Fruit fly (Drosophila melanogaster) whole organism, prepupa: ENCODE measurements around the gene Ir7g.

Source experiments
- Blimp-1 ChIP-seq: fragments of 200-800 bp; sonication (Bioruptor generic); optimal IDR thresholded peaks from 3 replicates; lab custom pipeline; 2017; ENCODE audit warnings: missing biosample characterization, missing genetic modification characterization, mild to moderate bottlenecking, moderate library complexity, missing genetic modification reagents
- CG10631 ChIP-seq: fragments of 200-800 bp; sonication (Bioruptor generic); optimal IDR thresholded peaks from 2 replicates; lab custom pipeline; 2016; ENCODE audit warnings: missing biosample characterization, missing genetic modification characterization
- CG11294 ChIP-seq: fragments of 200-800 bp; sonication (Bioruptor generic); IDR thresholded peaks from 2 replicates; pipeline ENCODE4 v1.3.6; 2022; ENCODE audit warnings: missing biosample characterization, missing genetic modification characterization
- CG11762 ChIP-seq: fragments of 200-800 bp; sonication (Bioruptor generic); optimal IDR thresholded peaks from 3 replicates; lab custom pipeline; 2016; ENCODE audit warnings: missing biosample characterization, missing genetic modification characterization; ENCODE audit not compliant: insufficient read depth
- CG11902 ChIP-seq: fragments of 200-800 bp; sonication (Bioruptor generic); optimal IDR thresholded peaks from 3 replicates; lab custom pipeline; 2016; ENCODE audit warnings: missing biosample characterization, missing genetic modification characterization
- CG15336 ChIP-seq: fragments of 200-800 bp; sonication (Bioruptor generic); IDR thresholded peaks from 2 replicates; pipeline ENCODE4 v1.3.6; 2022; ENCODE audit warnings: missing biosample characterization, missing genetic modification characterization
- CG1621 ChIP-seq: fragments of 200-800 bp; sonication (Bioruptor generic); optimal IDR thresholded peaks from 3 replicates; lab custom pipeline; 2018; ENCODE audit warnings: missing biosample characterization, mild to moderate bottlenecking, missing genetic modification characterization
- CG3032 ChIP-seq: fragments of 200-800 bp; optimal IDR thresholded peaks from 2 replicates; lab custom pipeline; 2019; ENCODE audit warnings: missing biosample characterization, mild to moderate bottlenecking, missing genetic modification characterization, moderate library complexity
- CG31627 ChIP-seq: fragments of 200-800 bp; sonication (Bioruptor generic); optimal IDR thresholded peaks from 3 replicates; lab custom pipeline; 2016; ENCODE audit warnings: missing biosample characterization, missing genetic modification characterization
- CG32006 ChIP-seq: fragments of 200-800 bp; sonication (Bioruptor generic); optimal IDR thresholded peaks from 3 replicates; lab custom pipeline; 2017; ENCODE audit warnings: missing biosample characterization, mild to moderate bottlenecking, missing genetic modification characterization
- CG34406 ChIP-seq: fragments of 200-800 bp; sonication (Bioruptor generic); optimal IDR thresholded peaks from 3 replicates; lab custom pipeline; 2016; ENCODE audit warnings: missing biosample characterization, missing genetic modification characterization
- CG4318 ChIP-seq: fragments of 200-800 bp; sonication (Bioruptor generic); optimal IDR thresholded peaks from 3 replicates; lab custom pipeline; 2017; ENCODE audit warnings: missing biosample characterization, mild to moderate bottlenecking, missing genetic modification characterization
- CG6276 ChIP-seq: fragments of 200-800 bp; sonication (Bioruptor generic); optimal IDR thresholded peaks from 2 replicates; lab custom pipeline; 2017; ENCODE audit warnings: missing biosample characterization, mild to moderate bottlenecking, missing genetic modification characterization
- CG6792 ChIP-seq: fragments of 200-800 bp; sonication (Bioruptor generic); optimal IDR thresholded peaks from 3 replicates; lab custom pipeline; 2016; ENCODE audit warnings: missing biosample characterization, missing genetic modification characterization
- CG6808 ChIP-seq: fragments of 200-800 bp; sonication (Bioruptor generic); optimal IDR thresholded peaks from 3 replicates; lab custom pipeline; 2017; ENCODE audit warnings: missing biosample characterization, missing genetic modification characterization, mild to moderate bottlenecking, moderate library complexity, missing genetic modification reagents
- CG6854 ChIP-seq: fragments of 200-800 bp; sonication (Bioruptor generic); optimal IDR thresholded peaks from 2 replicates; lab custom pipeline; 2017; ENCODE audit warnings: missing biosample characterization, mild to moderate bottlenecking, missing genetic modification characterization
- CG7368 ChIP-seq: fragments of 200-800 bp; sonication (Bioruptor generic); optimal IDR thresholded peaks from 3 replicates; lab custom pipeline; 2016; ENCODE audit warnings: missing biosample characterization, missing genetic modification characterization
- CG8119 ChIP-seq: fragments of 200-800 bp; sonication (Bioruptor generic); IDR thresholded peaks from 3 replicates; pipeline ENCODE4 v1.3.6; 2022; ENCODE audit warnings: missing biosample characterization, missing genetic modification characterization
- CG8319 ChIP-seq: fragments of 200-800 bp; sonication (Bioruptor generic); optimal IDR thresholded peaks from 3 replicates; lab custom pipeline; 2016; ENCODE audit warnings: missing biosample characterization, missing genetic modification characterization
- CG8632 ChIP-seq: fragments of 200-800 bp; sonication (Bioruptor generic); optimal IDR thresholded peaks from 3 replicates; lab custom pipeline; 2016; ENCODE audit warnings: missing biosample characterization, missing genetic modification characterization
- CG9139 ChIP-seq: fragments of 200-800 bp; sonication (Bioruptor generic); optimal IDR thresholded peaks from 3 replicates; lab custom pipeline; 2017; ENCODE audit warnings: missing biosample characterization, mild to moderate bottlenecking, missing genetic modification characterization
- Eip75B ChIP-seq: fragments of 200-800 bp; sonication (Bioruptor generic); optimal IDR thresholded peaks from 3 replicates; lab custom pipeline; 2016; ENCODE audit warnings: missing biosample characterization, missing genetic modification characterization
- Eip93F ChIP-seq: fragments of 200-800 bp; sonication (Bioruptor generic); optimal IDR thresholded peaks from 2 replicates; lab custom pipeline; 2016; ENCODE audit warnings: missing biosample characterization, mild to moderate bottlenecking, missing genetic modification characterization
- Ets21C ChIP-seq: fragments of 200-800 bp; sonication (Bioruptor generic); optimal IDR thresholded peaks from 3 replicates; lab custom pipeline; 2016; ENCODE audit warnings: missing biosample characterization, missing genetic modification characterization
- Ets96B ChIP-seq: fragments of 200-800 bp; optimal IDR thresholded peaks from 2 replicates; lab custom pipeline; 2019; ENCODE audit warnings: missing biosample characterization, mild to moderate bottlenecking, missing genetic modification characterization, moderate library complexity
- Gug ChIP-seq: fragments of 200-800 bp; sonication (Bioruptor generic); IDR thresholded peaks from 2 replicates; pipeline ENCODE4 v1.3.6; 2022; ENCODE audit warnings: missing biosample characterization, missing genetic modification characterization
- Hr38 ChIP-seq: sonication (Bioruptor generic); optimal IDR thresholded peaks from 2 replicates; lab custom pipeline; 2016; ENCODE audit warnings: missing biosample characterization, missing genetic modification characterization
- Hr4 ChIP-seq: fragments of 200-800 bp; sonication (Bioruptor generic); optimal IDR thresholded peaks from 3 replicates; lab custom pipeline; 2016; ENCODE audit warnings: missing biosample characterization, missing genetic modification characterization
- Lpt ChIP-seq: fragments of 200-800 bp; sonication (Bioruptor generic); optimal IDR thresholded peaks from 3 replicates; lab custom pipeline; 2016; ENCODE audit warnings: missing biosample characterization, missing genetic modification characterization
- Met ChIP-seq: fragments of 200-800 bp; sonication (Bioruptor generic); optimal IDR thresholded peaks from 3 replicates; lab custom pipeline; 2016; ENCODE audit warnings: missing biosample characterization, missing genetic modification characterization
- OdsH ChIP-seq: fragments of 200-800 bp; sonication (Bioruptor generic); optimal IDR thresholded peaks from 3 replicates; lab custom pipeline; 2016; ENCODE audit warnings: missing biosample characterization, missing genetic modification characterization
- Smox ChIP-seq: fragments of 200-800 bp; sonication (Bioruptor generic); optimal IDR thresholded peaks from 3 replicates; lab custom pipeline; 2016; ENCODE audit warnings: missing biosample characterization, missing genetic modification characterization
- Sox102F ChIP-seq: fragments of 200-800 bp; sonication (Bioruptor generic); optimal IDR thresholded peaks from 2 replicates; lab custom pipeline; 2016; ENCODE audit warnings: missing biosample characterization, mild to moderate bottlenecking, missing genetic modification characterization
- Sox14 ChIP-seq: fragments of 200-800 bp; sonication (Bioruptor generic); optimal IDR thresholded peaks from 3 replicates; lab custom pipeline; 2016; ENCODE audit warnings: missing biosample characterization, missing genetic modification characterization
- Sox15 ChIP-seq: fragments of 200-800 bp; sonication (Bioruptor generic); optimal IDR thresholded peaks from 3 replicates; lab custom pipeline; 2016; ENCODE audit warnings: missing biosample characterization, missing genetic modification characterization
- achi ChIP-seq: fragments of 200-800 bp; sonication (Bioruptor generic); optimal IDR thresholded peaks from 3 replicates; lab custom pipeline; 2016; ENCODE audit warnings: missing biosample characterization, missing genetic modification characterization
- acj6 ChIP-seq: fragments of 200-800 bp; sonication (Bioruptor generic); optimal IDR thresholded peaks from 3 replicates; lab custom pipeline; 2016; ENCODE audit warnings: missing biosample characterization, missing genetic modification characterization
- cyc ChIP-seq: fragments of 200-800 bp; sonication (Bioruptor generic); optimal IDR thresholded peaks from 3 replicates; lab custom pipeline; 2016; ENCODE audit warnings: missing biosample characterization, missing genetic modification characterization
- eg ChIP-seq: fragments of 200-800 bp; sonication (Bioruptor generic); IDR thresholded peaks from 3 replicates; pipeline ENCODE4 v1.3.6; 2022; ENCODE audit warnings: missing biosample characterization, missing genetic modification characterization
- fd59A ChIP-seq: fragments of 200-800 bp; sonication (Bioruptor generic); optimal IDR thresholded peaks from 2 replicates; lab custom pipeline; 2017; ENCODE audit warnings: missing biosample characterization, mild to moderate bottlenecking, missing genetic modification characterization, missing genetic modification reagents
- fkh ChIP-seq: fragments of 200-800 bp; sonication (Bioruptor generic); optimal IDR thresholded peaks from 3 replicates; lab custom pipeline; 2017; ENCODE audit warnings: missing biosample characterization, mild to moderate bottlenecking, missing genetic modification characterization, moderate library complexity
- lz ChIP-seq: fragments of 200-800 bp; sonication (Bioruptor generic); optimal IDR thresholded peaks from 3 replicates; lab custom pipeline; 2016; ENCODE audit warnings: missing biosample characterization, missing genetic modification characterization
- net ChIP-seq: fragments of 200-800 bp; sonication (Bioruptor generic); optimal IDR thresholded peaks from 3 replicates; lab custom pipeline; 2016; ENCODE audit warnings: missing biosample characterization, missing genetic modification characterization
- pdm3 ChIP-seq: fragments of 200-800 bp; sonication (Bioruptor generic); optimal IDR thresholded peaks from 3 replicates; lab custom pipeline; 2016; ENCODE audit warnings: missing biosample characterization, missing genetic modification characterization
- salr ChIP-seq, 2 experiments: fragments of 200-800 bp; sonication (Bioruptor generic); optimal IDR thresholded peaks; 3 replicates each; lab custom pipeline; 2016 to 2018; ENCODE audit warnings: missing biosample characterization in 2 of 2, missing genetic modification characterization in 2 of 2, mild to moderate bottlenecking in 1 of 2
- ss ChIP-seq, 2 experiments: fragments of 200-800 bp; sonication (Bioruptor generic); optimal IDR thresholded peaks; 2 replicates in 1 of 2; 3 replicates in 1 of 2; lab custom pipeline; 2017 to 2018; ENCODE audit warnings: mild to moderate bottlenecking in 2 of 2, missing biosample characterization in 2 of 2, missing genetic modification characterization in 2 of 2, moderate library complexity in 1 of 2
- svp ChIP-seq: fragments of 200-800 bp; sonication (Bioruptor generic); peaks from one replicate; lab custom pipeline; 2016; ENCODE audit warnings: missing biosample characterization, missing genetic modification characterization
- topi ChIP-seq: fragments of 200-800 bp; sonication (Bioruptor generic); optimal IDR thresholded peaks from 3 replicates; lab custom pipeline; 2016; ENCODE audit warnings: missing biosample characterization, missing genetic modification characterization

Gene Ir7g

DNA sequence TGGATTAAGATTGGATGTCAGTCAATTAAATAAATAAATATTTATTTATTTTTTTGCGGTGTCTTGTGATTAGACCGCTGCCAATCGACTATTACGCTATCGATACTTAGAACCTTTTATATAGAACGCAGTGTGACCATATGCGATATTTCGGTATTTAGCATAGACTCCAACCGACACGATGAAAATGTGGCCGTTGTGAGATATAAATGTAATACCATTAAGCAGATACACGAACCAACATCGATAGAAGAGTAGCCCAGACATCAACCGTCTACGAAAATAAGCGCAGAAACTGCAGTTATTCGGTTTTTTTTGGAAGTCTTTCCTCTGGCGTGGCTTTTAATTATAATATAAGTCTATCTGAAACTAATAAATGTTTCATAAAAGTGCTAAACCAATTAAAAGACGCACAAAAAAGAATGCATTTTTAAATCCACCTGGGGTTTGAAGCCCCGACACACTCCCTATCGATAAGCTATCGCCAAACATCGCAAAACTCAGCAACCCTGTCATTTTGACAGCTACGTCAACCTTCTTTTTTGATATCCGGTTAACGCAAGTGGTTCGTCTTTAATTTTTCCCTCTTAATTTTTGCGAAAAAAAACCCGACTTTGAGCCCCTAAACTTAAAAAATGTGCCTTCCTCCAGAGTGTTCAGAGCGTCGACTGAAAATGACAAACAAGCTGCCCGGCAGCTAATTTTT, 48.9 kb downstream of the Ir7g start, which contains the start of the genes Dhdds and RpS14a (continued):
- TF ChIP-seq lz (GFP tag; lab: Kevin White, UChicago) = peak; percentile 70
- TF ChIP-seq CG32006 (GFP tag; lab: Kevin White, UChicago) = no peak
- TF ChIP-seq CG6276 (GFP tag; lab: Kevin White, UChicago) = no peak
- TF ChIP-seq CG4318 (GFP tag; lab: Kevin White, UChicago) = no peak
- no peak for TF ChIP-seq Sox15
- peak; percentile 4 for TF ChIP-seq Sox14 (GFP tag; lab: Kevin White, UChicago)
- no peak for TF ChIP-seq Gug
- TF ChIP-seq CG6792 (GFP tag; lab: Kevin White, UChicago) = peak; percentile 37
- TF ChIP-seq ss (GFP tag; optimal IDR thresholded peaks at IDR 0.05; lab: Kevin White, UChicago) = peak in 1 of 2 experiments; percentile 61

DNA sequence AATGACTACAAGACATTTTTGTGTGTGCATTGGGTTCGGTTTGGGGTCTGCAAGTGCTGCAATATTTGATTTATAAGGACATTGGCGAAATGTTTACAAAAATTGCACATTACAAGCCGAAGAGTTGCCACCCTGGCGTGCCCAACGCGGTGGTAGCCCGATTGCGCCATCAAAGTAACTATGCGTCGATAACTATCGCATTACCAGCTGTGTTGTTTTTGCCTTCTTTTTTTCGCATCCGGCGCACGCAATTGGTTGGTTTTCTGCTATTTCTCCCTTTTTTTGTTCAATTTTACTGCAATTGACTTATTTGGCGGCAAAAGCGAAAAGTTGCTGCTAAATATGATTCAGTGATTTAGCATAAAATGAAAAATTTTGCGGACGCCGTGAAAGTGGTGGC, 50.2 kb downstream of the Ir7g start, which contains the start of gene RpS14b:
Gene RpS14b (plus strand): TSS at position 220 of the 400 bp plus-strand sequence.
- peak; percentile 29; the same call in 1 of the 2 replicates for TF ChIP-seq CG15336 (GFP tag; lab: Robert Waterston, UW)
- no peak for TF ChIP-seq Ets21C
- TF ChIP-seq CG3032 (tag; lab: Kevin White, UChicago) = peak; percentile 46
- TF ChIP-seq CG1621 (tag; lab: Kevin White, UChicago) = peak; percentile 54
- TF ChIP-seq CG8632 (GFP tag; lab: Kevin White, UChicago) = peak; percentile 57
- peak; percentile 63 for TF ChIP-seq CG34406 (GFP tag; lab: Kevin White, UChicago)
- no peak for TF ChIP-seq CG4318 (GFP tag; lab: Kevin White, UChicago)
- TF ChIP-seq CG11294 = no peak
- TF ChIP-seq Eip75B (GFP tag; lab: Kevin White, UChicago) = peak; percentile 36
- peak; percentile 54 for TF ChIP-seq pdm3 (GFP tag; lab: Kevin White, UChicago)
- no peak for TF ChIP-seq Hr4 (GFP tag; lab: Kevin White, UChicago)
- peak; percentile 64 for TF ChIP-seq achi (GFP tag; lab: Kevin White, UChicago)
- TF ChIP-seq CG9139 (GFP tag; lab: Kevin White, UChicago) = peak; percentile 62
- TF ChIP-seq acj6 = peak; percentile 25
- peak; percentile 71 for TF ChIP-seq topi (GFP tag; lab: Kevin White, UChicago)
- peak; percentile 44 for TF ChIP-seq CG10631 (GFP tag; lab: Kevin White, UChicago)
- TF ChIP-seq eg (GFP tag; lab: Robert Waterston, UW) = peak; percentile 75
- TF ChIP-seq CG6792 (GFP tag; lab: Kevin White, UChicago) = peak; percentile 54
- peak; percentile 60 for TF ChIP-seq fkh
- TF ChIP-seq OdsH (GFP tag; lab: Kevin White, UChicago) = peak; percentile 56
- TF ChIP-seq Sox102F (GFP tag; lab: Kevin White, UChicago) = peak; percentile 58
- peak; percentile 74 for TF ChIP-seq lz (GFP tag; lab: Kevin White, UChicago)
- no peak; the same call in 2 of the 3 replicates for TF ChIP-seq CG8119 (GFP tag; lab: Robert Waterston, UW)
- TF ChIP-seq cyc (GFP tag; lab: Kevin White, UChicago) = peak; percentile 66
- TF ChIP-seq CG11902 (GFP tag; lab: Kevin White, UChicago) = peak; percentile 30
- TF ChIP-seq net (GFP tag; lab: Kevin White, UChicago) = peak; percentile 67
- TF ChIP-seq Ets96B (tag; lab: Kevin White, UChicago) = peak; percentile 14
- TF ChIP-seq Hr38 (GFP tag; lab: Kevin White, UChicago) = no peak
- peak; percentile 21 for TF ChIP-seq svp (GFP tag; lab: Kevin White, UChicago)
- no peak for TF ChIP-seq Eip93F (GFP tag; lab: Kevin White, UChicago)
- TF ChIP-seq CG31627 = peak; percentile 59
- peak; percentile 39 for TF ChIP-seq fd59A
- TF ChIP-seq Met = peak; percentile 68
- peak; percentile 48 for TF ChIP-seq Sox14 (GFP tag; lab: Kevin White, UChicago)
- TF ChIP-seq CG11762 (GFP tag; lab: Kevin White, UChicago) = no peak
- peak; percentile 59 to 70 for TF ChIP-seq ss (GFP tag; optimal IDR thresholded peaks at IDR 0.05; lab: Kevin White, UChicago)
- peak; percentile 4 to 57 for TF ChIP-seq salr (GFP tag; optimal IDR thresholded peaks at IDR 0.05; lab: Kevin White, UChicago)
- TF ChIP-seq Lpt = no peak
- peak; percentile 55 for TF ChIP-seq Smox (GFP tag; lab: Kevin White, UChicago)
- TF ChIP-seq CG8319 = peak; percentile 18
- peak; percentile 71 for TF ChIP-seq CG6854 (GFP tag; lab: Kevin White, UChicago)
- TF ChIP-seq CG7368 (GFP tag; lab: Kevin White, UChicago) = peak; percentile 70
- peak; percentile 62 for TF ChIP-seq CG6808
- TF ChIP-seq Blimp-1 = no peak
